Fruit fly (Drosophila melanogaster) S2 (cell line): Measurements from ENCODE around the gene rush.

Source experiments
- CG8478 ChIP-seq: fragments of >200 bp; optimal IDR thresholded peaks from 2 replicates; lab custom pipeline; 2018
- CTCF ChIP-seq, 2 experiments: fragments of >200 bp; optimal IDR thresholded peaks; 2 replicates each; lab custom pipeline; 2018

Gene rush

dm6 chrX:1478276-1479122, at the start of gene rush:
TSS of gene rush (plus strand) at chrX:1478552.
- no peak for TF ChIP-seq CG8478 (lab: Kevin White, UChicago)
- TF ChIP-seq CTCF (optimal IDR thresholded peaks at IDR 0.05; lab: Kevin White, UChicago): no peak

DNA sequence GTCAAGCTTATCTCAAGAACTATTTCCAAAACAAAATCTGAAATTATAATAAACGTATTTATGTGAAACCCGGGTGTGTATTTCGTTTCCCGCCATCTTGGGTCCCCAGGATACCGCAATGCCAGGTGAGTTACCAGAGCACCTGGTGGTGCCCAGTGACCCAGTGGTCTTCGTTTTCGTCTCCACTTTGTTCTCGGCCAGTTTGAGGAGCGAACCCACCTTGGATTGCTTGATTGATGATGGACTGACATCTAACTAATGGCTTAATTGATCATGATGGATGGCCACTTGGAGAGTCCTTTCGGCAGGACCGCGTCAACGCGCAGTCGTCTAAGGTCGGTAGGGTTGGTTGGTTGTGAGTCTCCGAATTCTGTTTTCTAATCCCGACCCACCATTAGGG, 26.2 kb upstream of the rush start, which contains the start of gene Gr2a:
Gene Gr2a (plus strand): TSS at position 301 of the 400 bp plus-strand sequence.
- TF ChIP-seq CTCF (optimal IDR thresholded peaks at IDR 0.05; lab: Kevin White, UChicago) (no peak), CG8478 (lab: Kevin White, UChicago) (no peak)

DNA sequence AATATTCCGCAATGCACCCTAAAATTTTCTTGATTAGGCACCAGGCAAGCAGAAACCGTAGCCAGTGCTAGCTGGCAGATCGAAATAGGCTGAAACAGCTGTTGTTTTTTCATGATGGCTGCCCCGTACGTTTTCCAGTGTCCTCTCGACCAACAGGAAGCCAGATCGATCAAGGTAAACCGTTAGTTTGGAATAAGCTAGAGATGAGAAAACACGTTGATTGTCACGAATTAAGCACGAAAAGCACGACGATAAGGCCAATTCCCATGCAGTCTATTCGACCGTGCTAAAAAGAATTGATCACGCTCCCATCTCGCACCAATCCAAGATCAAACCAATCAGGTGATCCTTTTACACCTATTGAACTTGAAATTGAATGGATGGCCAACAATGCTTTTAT, 23.5 kb upstream of the rush start:
- no peak for TF ChIP-seq CG8478 (lab: Kevin White, UChicago)

- TF ChIP-seq CG8478 (lab: Kevin White, UChicago) (no peak), CTCF (optimal IDR thresholded peaks at IDR 0.05; lab: Kevin White, UChicago) (no peak)
Measured at dm6 chrX:1456954-1457353, 21.4 kb upstream of the rush start, which contains the start of gene CG14785. TSS of gene CG14785 (minus strand) at chrX:1457054.

DNA sequence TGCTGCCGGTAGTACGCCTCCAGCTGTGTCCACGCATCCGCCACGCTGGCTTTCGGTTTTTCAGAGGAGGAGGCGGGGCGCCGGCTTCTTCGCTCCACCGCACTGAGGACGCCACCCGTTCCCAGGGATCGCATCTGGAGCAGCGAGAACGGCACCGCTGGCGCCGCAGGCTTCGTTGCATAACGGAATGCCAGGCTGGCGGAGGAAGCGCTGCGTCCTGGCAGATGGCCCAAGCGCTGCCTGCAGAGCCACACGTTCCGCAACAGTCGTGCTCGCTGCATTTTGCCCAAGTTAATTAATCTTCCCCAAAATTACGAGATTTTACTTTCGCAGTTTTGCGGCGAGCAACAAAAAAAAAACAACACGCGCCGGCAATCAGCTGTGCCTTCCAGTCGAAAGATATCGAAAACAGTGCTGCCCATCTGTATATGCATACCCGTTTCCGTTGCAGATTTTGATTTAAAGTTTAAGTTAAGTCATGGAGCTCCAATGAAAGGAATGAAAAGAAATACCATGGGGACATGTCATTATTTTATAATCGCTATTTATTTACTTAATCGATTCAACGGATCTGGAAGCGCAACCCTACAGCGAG, 18.0 kb upstream of the rush start, which contains the start of gene Lrpprc2:
Gene Lrpprc2 (minus strand): TSS at position 340 of the 595 bp plus-strand sequence.
- no peak for TF ChIP-seq CG8478 (lab: Kevin White, UChicago)
- TF ChIP-seq CTCF (optimal IDR thresholded peaks at IDR 0.05; lab: Kevin White, UChicago): no peak

DNA sequence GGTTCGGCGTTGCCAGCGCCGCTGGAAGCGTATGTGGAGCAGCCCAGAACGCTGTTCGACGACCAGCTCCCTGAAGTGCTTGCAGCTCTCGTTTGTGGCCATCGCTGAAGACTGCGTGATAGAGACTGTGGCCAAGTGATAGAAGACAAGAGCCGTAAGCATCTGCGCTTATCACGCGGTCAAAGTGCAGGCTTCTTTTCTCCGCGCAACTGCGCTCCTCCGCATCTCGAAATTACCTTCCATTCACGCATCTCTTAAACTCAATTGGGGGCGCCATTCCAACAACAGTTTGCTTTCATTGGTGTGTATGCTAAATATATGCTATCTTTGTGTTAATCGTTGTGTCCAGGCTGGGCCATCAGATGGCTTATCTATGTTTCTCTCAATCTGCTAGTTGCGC, 16.8 kb upstream of the rush start, which contains the start of gene CG14787:
Gene CG14787 (minus strand): TSS at position 133 of the 400 bp plus-strand sequence.
- no peak for TF ChIP-seq CTCF (optimal IDR thresholded peaks at IDR 0.05; lab: Kevin White, UChicago)
- no peak for TF ChIP-seq CG8478 (lab: Kevin White, UChicago)

DNA sequence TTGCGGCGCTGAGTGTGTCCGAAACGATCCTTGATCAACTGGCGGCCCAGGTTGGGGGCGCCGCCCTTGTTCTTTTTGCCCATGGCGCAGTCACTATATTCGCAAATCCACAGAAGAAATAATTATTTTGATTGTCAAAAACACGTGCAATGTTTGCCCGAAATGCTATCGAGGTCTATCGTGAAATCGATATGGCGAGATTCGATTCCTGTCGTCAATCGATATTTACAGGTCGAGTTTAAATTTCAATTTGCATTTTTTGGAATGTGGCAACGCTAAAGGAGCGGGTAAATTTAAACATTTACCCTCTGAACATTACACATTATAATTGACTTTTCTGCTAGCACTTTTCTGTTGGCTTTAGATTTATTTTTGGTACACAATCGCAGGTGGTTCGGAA, 14.3 kb upstream of the rush start, which contains the start of gene Ns3:
Gene Ns3 (minus strand): TSS at position 188 of the 400 bp plus-strand sequence.
- no peak for TF ChIP-seq CG8478 (lab: Kevin White, UChicago)
- peak; percentile 3 to 7 for TF ChIP-seq CTCF (optimal IDR thresholded peaks at IDR 0.05; lab: Kevin White, UChicago)

DNA sequence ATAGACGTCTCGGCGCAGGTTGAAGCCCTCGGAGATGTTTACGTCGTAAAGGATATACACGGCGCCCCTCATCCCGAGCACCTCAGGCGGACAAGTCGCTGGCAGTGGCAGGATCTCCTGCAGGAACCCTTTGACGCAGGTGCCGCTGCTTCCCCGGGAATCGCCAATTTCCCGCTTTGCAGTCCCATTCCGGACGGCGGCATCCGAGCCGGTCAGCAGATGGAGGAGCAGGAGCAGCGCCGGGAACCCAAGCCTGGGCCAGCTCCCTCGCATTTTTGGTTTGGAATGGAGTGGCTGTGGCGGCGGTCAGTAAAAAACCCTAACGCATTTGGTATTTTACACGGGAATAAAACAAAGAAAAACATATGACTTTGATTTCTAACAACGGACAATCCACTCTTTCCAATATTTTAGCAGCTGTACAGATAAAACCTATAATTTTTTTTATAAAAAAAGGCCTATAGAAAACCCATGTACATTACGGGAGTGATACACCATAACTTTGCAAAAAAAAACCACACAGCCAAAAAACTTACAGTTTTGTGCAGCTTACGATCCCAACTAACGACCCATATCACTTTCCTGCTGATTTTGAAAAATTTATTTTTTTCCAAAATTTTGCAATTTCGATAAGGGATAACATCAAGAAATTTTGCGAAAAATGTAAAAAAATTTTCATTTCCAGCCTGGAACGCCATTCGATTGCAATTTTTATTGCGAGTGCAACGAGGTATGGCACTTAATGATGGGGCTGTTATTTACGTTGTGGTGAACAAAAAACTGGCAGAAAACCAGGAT, 12.4 kb upstream of the rush start, which contains the start of the genes O-fut2 and CG14777:
Gene O-fut2 (minus strand): TSS at position 290 of the 798 bp plus-strand sequence.
Gene CG14777 (plus strand): TSS at position 428 of the 798 bp plus-strand sequence.
- no peak for TF ChIP-seq CTCF (optimal IDR thresholded peaks at IDR 0.05; lab: Kevin White, UChicago)
- no peak for TF ChIP-seq CG8478 (lab: Kevin White, UChicago)

DNA sequence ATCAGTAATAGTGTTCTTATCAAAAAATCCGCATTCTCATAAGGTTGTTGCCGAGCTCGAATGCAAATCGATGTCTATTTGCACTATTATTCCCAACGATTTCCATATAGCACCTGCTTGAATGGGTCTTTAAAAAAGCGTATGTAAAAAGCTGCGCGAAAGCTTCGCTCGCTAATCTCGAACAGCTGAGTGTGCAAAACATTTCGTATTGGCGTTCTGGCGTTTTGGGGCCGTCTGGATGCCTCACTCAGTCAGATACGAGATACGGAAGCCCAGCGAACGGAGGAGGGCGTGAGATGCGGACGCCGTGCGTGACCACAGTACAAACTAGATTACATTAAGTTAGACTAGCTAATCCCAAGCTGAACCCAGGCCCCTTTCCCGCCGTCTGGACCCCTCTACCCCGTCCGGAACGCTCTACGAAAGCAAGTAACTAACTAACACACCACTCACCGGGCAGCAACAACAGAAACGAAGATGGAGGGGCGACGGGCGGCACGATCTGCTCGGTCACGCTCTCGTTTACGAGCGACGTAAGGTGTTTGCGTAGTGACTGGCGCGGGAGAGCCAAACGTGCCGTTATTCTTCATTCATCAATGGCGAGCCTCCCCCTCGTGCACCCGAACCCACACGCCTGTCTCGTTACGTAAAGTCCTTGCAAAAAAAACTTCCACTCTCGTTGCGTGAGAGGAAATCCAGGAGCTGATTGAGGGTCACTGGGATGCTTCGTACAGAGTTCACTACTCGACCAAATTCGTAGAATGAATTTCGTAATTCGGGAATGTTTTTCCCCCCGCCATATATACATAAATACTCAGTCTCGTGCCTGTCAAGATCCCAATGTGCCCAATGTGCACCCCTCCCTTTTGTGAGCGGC, 11.6 kb upstream of the rush start:
- TF ChIP-seq CTCF (optimal IDR thresholded peaks at IDR 0.05; lab: Kevin White, UChicago) (no peak), CG8478 (lab: Kevin White, UChicago) (no peak)

DNA sequence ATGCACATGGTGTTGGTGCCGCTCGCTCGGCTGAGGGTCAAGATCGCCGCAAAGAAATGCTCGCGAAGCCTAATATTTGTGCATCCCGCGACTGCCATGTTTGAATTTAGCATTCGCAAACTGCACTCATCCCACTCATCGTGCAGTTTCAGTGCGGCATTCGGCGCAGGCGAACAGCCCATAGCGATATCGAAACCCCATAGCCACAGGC, 11.1 kb upstream of the rush start, which contains the start of gene CG14778:
Gene CG14778 (plus strand): TSS at position 112 of the 211 bp plus-strand sequence.
- TF ChIP-seq CTCF (optimal IDR thresholded peaks at IDR 0.05; lab: Kevin White, UChicago) (no peak), CG8478 (lab: Kevin White, UChicago) (no peak)

dm6 chrX:1469717-1470116, 8.6 kb upstream of the rush start, which contains the start of gene CG32808:
TSS of gene CG32808 (minus strand) at chrX:1469817.
- TF ChIP-seq CG8478 (lab: Kevin White, UChicago) (no peak), CTCF (optimal IDR thresholded peaks at IDR 0.05; lab: Kevin White, UChicago) (no peak)

DNA sequence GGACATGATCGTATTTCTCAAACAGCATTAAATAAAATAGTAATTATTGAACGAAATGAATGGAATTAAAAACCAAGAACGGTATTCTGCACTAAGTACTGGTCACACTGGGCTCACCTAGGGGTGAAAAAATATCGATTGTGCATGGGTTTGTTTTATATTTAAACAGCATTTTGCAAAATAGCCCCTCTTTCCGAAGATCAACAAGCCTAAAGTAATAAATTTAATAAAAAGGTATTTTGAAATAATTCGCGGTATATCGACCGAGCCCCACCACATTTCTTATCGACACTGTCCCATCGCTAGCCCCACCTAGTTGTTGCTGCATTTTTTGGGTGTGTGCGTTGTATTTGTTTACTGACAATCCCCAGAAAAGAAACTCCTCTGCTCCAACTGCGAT, 7.8 kb upstream of the rush start, which contains the start of gene pck:
Gene pck (plus strand): TSS at position 105 of the 400 bp plus-strand sequence.
- TF ChIP-seq CG8478 (lab: Kevin White, UChicago) (no peak), CTCF (optimal IDR thresholded peaks at IDR 0.05; lab: Kevin White, UChicago) (no peak)

- TF ChIP-seq CG8478 (lab: Kevin White, UChicago): no peak
- no peak for TF ChIP-seq CTCF (optimal IDR thresholded peaks at IDR 0.05; lab: Kevin White, UChicago)
Measured at dm6 chrX:1472222-1472621, 6.1 kb upstream of the rush start, which contains the start of gene CG14780. TSS of gene CG14780 (plus strand) at chrX:1472522.
